Worm (Caenorhabditis elegans) whole organism, young adult: ENCODE data around the gene him-14.
A peak's percentile ranks its signal among the peaks of the same experiment; 100 is the strongest.

Experiments
- B0261.1 ChIP-seq: sonication (generic microtip); optimal IDR thresholded peaks from 2 replicates; lab custom pipeline; 2016; ENCODE audit warnings: mild to moderate bottlenecking, missing genetic modification characterization, moderate library complexity, missing compliant biosample characterization
- D2030.7 ChIP-seq: fragments of 200-800 bp; sonication (Bioruptor generic); IDR thresholded peaks from 2 replicates; pipeline ENCODE4 v1.3.6; 2022; ENCODE audit warnings: missing genetic modification reagents, missing genetic modification characterization, missing compliant biosample characterization
- F33H1.4 ChIP-seq: fragments of 200-800 bp; sonication (Bioruptor generic); IDR thresholded peaks from 2 replicates; pipeline ENCODE4 v1.3.6; 2022; ENCODE audit warnings: missing genetic modification reagents, missing genetic modification characterization, missing compliant biosample characterization
- F37B4.10 ChIP-seq: fragments of 200-800 bp; sonication (Bioruptor generic); IDR thresholded peaks from 2 replicates; pipeline ENCODE4 v1.3.6; 2022; ENCODE audit warnings: missing genetic modification characterization, missing compliant biosample characterization
- F49E8.2 ChIP-seq: sonication (generic microtip); optimal IDR thresholded peaks from 3 replicates; lab custom pipeline; 2017; ENCODE audit warnings: missing genetic modification characterization, mild to moderate bottlenecking, missing compliant biosample characterization, antibody characterized with exemption, moderate library complexity; ENCODE audit not compliant: insufficient read depth
- Y53G8AR.9 ChIP-seq: fragments of 200-800 bp; sonication (Bioruptor generic); conservative IDR thresholded peaks from 2 replicates; pipeline ENCODE4 v1.3.6; 2022; ENCODE audit warnings: missing genetic modification reagents, missing genetic modification characterization, missing compliant biosample characterization
- Y56A3A.18 ChIP-seq: fragments of 200-800 bp; sonication (Bioruptor generic); IDR thresholded peaks from 2 replicates; pipeline ENCODE4 v1.3.6; 2022; ENCODE audit warnings: missing genetic modification reagents, missing genetic modification characterization, missing compliant biosample characterization
- bed-1 ChIP-seq: fragments of 200-800 bp; sonication (Bioruptor generic); IDR thresholded peaks from 2 replicates; pipeline ENCODE4 v1.3.6; 2022; ENCODE audit warnings: missing genetic modification reagents, missing genetic modification characterization, missing compliant biosample characterization
- bed-2 ChIP-seq: fragments of 200-800 bp; sonication (Bioruptor generic); IDR thresholded peaks from 2 replicates; pipeline ENCODE4 v1.3.6; 2022; ENCODE audit warnings: missing genetic modification reagents, missing genetic modification characterization, missing compliant biosample characterization
- ceh-91 ChIP-seq: fragments of 200-800 bp; sonication (Bioruptor generic); IDR thresholded peaks from 2 replicates; pipeline ENCODE4 v1.3.6; 2022; ENCODE audit warnings: missing genetic modification reagents, missing genetic modification characterization, missing compliant biosample characterization
- dpl-1 ChIP-seq: fragments of 150-350 bp; optimal IDR thresholded peaks from 2 replicates; lab custom pipeline; 2014; ENCODE audit warnings: missing biosample characterization, missing genetic modification reagents, missing genetic modification characterization
- efl-1 ChIP-seq: fragments of 150-350 bp; optimal IDR thresholded peaks from 2 replicates; lab custom pipeline; 2014; ENCODE audit warnings: missing biosample characterization, missing genetic modification reagents, missing genetic modification characterization
- egl-44 ChIP-seq: fragments of 200-800 bp; sonication (Bioruptor generic); IDR thresholded peaks from 2 replicates; pipeline ENCODE4 v1.3.6; 2022; ENCODE audit warnings: missing genetic modification reagents, missing genetic modification characterization, missing compliant biosample characterization
- him-1 ChIP-seq: sonication (generic microtip); optimal IDR thresholded peaks from 2 replicates; lab custom pipeline; 2016; ENCODE audit warnings: missing genotype, missing genetic modification reagents, missing genetic modification characterization, missing compliant biosample characterization
- hlh-12 ChIP-seq: sonication (generic microtip); optimal IDR thresholded peaks from 2 replicates; lab custom pipeline; 2016; ENCODE audit warnings: missing genetic modification characterization, missing compliant biosample characterization
- hmg-1.2 ChIP-seq: fragments of 200-800 bp; sonication (Bioruptor generic); IDR thresholded peaks from 2 replicates; pipeline ENCODE4 v1.3.6; 2022; ENCODE audit warnings: missing genetic modification reagents, missing genetic modification characterization, missing compliant biosample characterization
- let-607 ChIP-seq, 2 experiments: fragments of 200-800 bp in 1 of 2; sonication (Bioruptor generic) in 1 of 2; sonication (generic microtip) in 1 of 2; optimal IDR thresholded peaks; 2 replicates each; lab custom pipeline; 2016 to 2018; ENCODE audit warnings: mild to moderate bottlenecking in 2 of 2, missing compliant biosample characterization in 2 of 2, missing genetic modification characterization in 2 of 2, moderate library complexity in 2 of 2, missing genotype in 1 of 2
- lin-40 ChIP-seq: sonication (generic microtip); optimal IDR thresholded peaks from 2 replicates; lab custom pipeline; 2016; ENCODE audit warnings: missing genetic modification characterization, mild to moderate bottlenecking, missing compliant biosample characterization, missing genotype, missing genetic modification reagents
- lsl-1 ChIP-seq: fragments of 200-800 bp; sonication (Bioruptor generic); optimal IDR thresholded peaks from 2 replicates; lab custom pipeline; 2018; ENCODE audit warnings: mild to moderate bottlenecking, missing genetic modification characterization, moderate library complexity, missing compliant biosample characterization
- madf-10 ChIP-seq: sonication (generic microtip); optimal IDR thresholded peaks from 2 replicates; lab custom pipeline; 2016; ENCODE audit warnings: mild to moderate bottlenecking, missing genetic modification characterization, missing compliant biosample characterization
- madf-3 ChIP-seq: fragments of 200-800 bp; sonication (Bioruptor generic); IDR thresholded peaks from 2 replicates; pipeline ENCODE4 v1.3.6; 2022; ENCODE audit warnings: missing genetic modification reagents, missing genetic modification characterization, missing compliant biosample characterization
- madf-6 ChIP-seq: fragments of 200-800 bp; sonication (Bioruptor generic); IDR thresholded peaks from 2 replicates; pipeline ENCODE4 v1.3.6; 2022; ENCODE audit warnings: missing genetic modification reagents, missing genetic modification characterization, missing compliant biosample characterization
- madf-8 ChIP-seq: fragments of 200-800 bp; sonication (Bioruptor generic); conservative IDR thresholded peaks from 2 replicates; pipeline ENCODE4 v1.3.6; 2022; ENCODE audit warnings: missing genetic modification reagents, missing genetic modification characterization, missing compliant biosample characterization
- mxl-1 ChIP-seq: sonication (generic microtip); optimal IDR thresholded peaks from 2 replicates; lab custom pipeline; 2016; ENCODE audit warnings: missing genetic modification characterization, missing compliant biosample characterization
- nfyb-1 ChIP-seq: fragments of 200-800 bp; sonication (Bioruptor generic); IDR thresholded peaks from 2 replicates; pipeline ENCODE4 v1.3.6; 2022; ENCODE audit warnings: missing genetic modification reagents, missing genetic modification characterization, missing compliant biosample characterization
- pbrm-1 ChIP-seq: fragments of 200-800 bp; sonication (Bioruptor generic); IDR thresholded peaks from 2 replicates; pipeline ENCODE4 v1.3.6; 2022; ENCODE audit warnings: missing genetic modification reagents, missing genetic modification characterization, missing compliant biosample characterization
- rcor-1 ChIP-seq: fragments of 200-800 bp; sonication (Bioruptor generic); IDR thresholded peaks from 2 replicates; pipeline ENCODE4 v1.3.6; 2022; ENCODE audit warnings: missing genetic modification reagents, missing genetic modification characterization, missing compliant biosample characterization
- rec-8 ChIP-seq, 2 experiments: sonication (generic microtip); optimal IDR thresholded peaks; 2 replicates each; lab custom pipeline; 2016; ENCODE audit warnings: mild to moderate bottlenecking in 2 of 2, missing genetic modification characterization in 2 of 2, missing genetic modification reagents in 2 of 2, missing genotype in 2 of 2, missing biosample characterization in 1 of 2, missing compliant biosample characterization in 1 of 2, moderate library complexity in 1 of 2
- snpc-1.3 ChIP-seq: sonication (generic microtip); optimal IDR thresholded peaks from 2 replicates; lab custom pipeline; 2017; ENCODE audit warnings: missing genetic modification characterization, mild to moderate bottlenecking, missing compliant biosample characterization, antibody characterized with exemption, moderate library complexity, missing genotype, missing genetic modification reagents; ENCODE audit not compliant: insufficient read depth
- snpc-3.4 ChIP-seq: sonication (generic microtip); optimal IDR thresholded peaks from 2 replicates; lab custom pipeline; 2017; ENCODE audit warnings: missing genetic modification characterization, mild to moderate bottlenecking, missing compliant biosample characterization, antibody characterized with exemption, moderate library complexity, missing genotype, missing genetic modification reagents
- snpc-4 ChIP-seq, 5 experiments: fragments of 150-350 bp in 1 of 5; sonication (generic microtip) in 4 of 5; optimal IDR thresholded peaks; 2 replicates each; lab custom pipeline; 2014 to 2018; ENCODE audit warnings: missing genetic modification characterization in 5 of 5, missing biosample characterization in 3 of 5, antibody characterized with exemption in 2 of 5, mild to moderate bottlenecking in 2 of 5, missing compliant biosample characterization in 2 of 5, missing genotype in 2 of 5, moderate library complexity in 2 of 5, missing genetic modification reagents in 1 of 5
- unc-62 ChIP-seq: fragments of 150-350 bp; optimal IDR thresholded peaks from 2 replicates; lab custom pipeline; 2014; ENCODE audit warnings: missing biosample characterization, missing genetic modification reagents, missing genetic modification characterization
- xnd-1 ChIP-seq: sonication (generic microtip); optimal IDR thresholded peaks from 2 replicates; lab custom pipeline; 2016; ENCODE audit warnings: missing genotype, missing genetic modification reagents, missing genetic modification characterization, missing compliant biosample characterization
- ztf-18 ChIP-seq: sonication (generic microtip); optimal IDR thresholded peaks from 2 replicates; lab custom pipeline; 2016; ENCODE audit warnings: missing genotype, mild to moderate bottlenecking, missing genetic modification characterization, missing compliant biosample characterization
- ztf-22 ChIP-seq: fragments of 200-800 bp; sonication (Bioruptor generic); optimal IDR thresholded peaks from 2 replicates; lab custom pipeline; 2018; ENCODE audit warnings: mild to moderate bottlenecking, missing genetic modification characterization, moderate library complexity, missing compliant biosample characterization

The him-14 gene

DNA sequence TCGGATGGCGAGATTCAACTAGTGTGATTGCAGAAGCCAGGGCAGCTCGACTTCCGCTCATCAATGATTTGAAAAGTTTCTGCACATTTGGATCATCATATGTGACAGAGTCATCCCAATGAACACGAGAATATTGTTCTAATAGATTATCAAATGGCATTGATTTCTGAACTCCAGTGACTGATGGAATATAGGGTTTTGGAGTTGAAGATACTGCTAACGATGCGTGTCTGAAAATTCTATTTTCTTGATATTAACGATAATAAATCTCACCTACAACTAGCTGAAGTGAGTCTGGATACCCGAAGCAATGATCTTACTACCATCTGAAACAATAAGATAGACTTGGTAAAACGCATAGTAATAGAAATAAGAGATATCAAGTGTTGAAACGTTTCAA, 31.1 kb upstream of the him-14 start, which contains the start of gene mmaa-1 (continued):
- TF ChIP-seq mxl-1: no peak
- no peak for TF ChIP-seq ztf-18
- no peak for TF ChIP-seq hlh-12 (tag; lab: Kevin White, UChicago)
- no peak for TF ChIP-seq B0261.1
- peak; percentile 3 for TF ChIP-seq madf-10 (tag; lab: Kevin White, UChicago)
- no peak for TF ChIP-seq snpc-4 (GFP tag; optimal IDR thresholded peaks at IDR 0.05; lab: Kevin White, UChicago)
- TF ChIP-seq snpc-4 (tag; optimal IDR thresholded peaks at IDR 0.05; lab: Kevin White, UChicago): no peak

ce11 chrII:7099231-7099630, 29.5 kb upstream of the him-14 start:
- 0 out of 2 replicates have a peak, but pooled peaks have one; percentile 7 for TF ChIP-seq hmg-1.2 (GFP tag; lab: Robert Waterston, UW)
- no peak for TF ChIP-seq rcor-1 (GFP tag; lab: Robert Waterston, UW)
- TF ChIP-seq him-1 (tag; lab: Kevin White, UChicago): peak; percentile 53
- TF ChIP-seq rec-8 (tag; optimal IDR thresholded peaks at IDR 0.05; lab: Kevin White, UChicago): no peak
- TF ChIP-seq Y53G8AR.9 (GFP tag; lab: Robert Waterston, UW): 0 out of 2 replicates have a peak, but pooled peaks have one; percentile 50
- peak; percentile 64; the same call in 1 of the 2 replicates for TF ChIP-seq madf-3 (GFP tag; lab: Robert Waterston, UW)
- no peak for TF ChIP-seq egl-44
- no peak for TF ChIP-seq D2030.7 (GFP tag; lab: Robert Waterston, UW)
- no peak for TF ChIP-seq snpc-1.3 (tag; lab: Kevin White, UChicago)
- TF ChIP-seq bed-1 (GFP tag; lab: Robert Waterston, UW): no peak
- no peak for TF ChIP-seq dpl-1 (GFP tag; lab: Kevin White, UChicago)
- no peak for TF ChIP-seq snpc-4 (GFP tag; optimal IDR thresholded peaks at IDR 0.05; lab: Kevin White, UChicago)
- TF ChIP-seq snpc-4 (tag; optimal IDR thresholded peaks at IDR 0.05; lab: Kevin White, UChicago): no peak
- no peak for TF ChIP-seq efl-1 (GFP tag; lab: Kevin White, UChicago)
- no peak for TF ChIP-seq nfyb-1 (GFP tag; lab: Robert Waterston, UW)
- TF ChIP-seq F37B4.10 (GFP tag; lab: Robert Waterston, UW): no peak
- no peak for TF ChIP-seq unc-62 (GFP tag; lab: Kevin White, UChicago)
- no peak for TF ChIP-seq F49E8.2
- TF ChIP-seq ztf-22 (GFP tag; lab: Kevin White, UChicago): no peak
- TF ChIP-seq let-607 (tag; optimal IDR thresholded peaks at IDR 0.05; lab: Kevin White, UChicago): no peak

DNA sequence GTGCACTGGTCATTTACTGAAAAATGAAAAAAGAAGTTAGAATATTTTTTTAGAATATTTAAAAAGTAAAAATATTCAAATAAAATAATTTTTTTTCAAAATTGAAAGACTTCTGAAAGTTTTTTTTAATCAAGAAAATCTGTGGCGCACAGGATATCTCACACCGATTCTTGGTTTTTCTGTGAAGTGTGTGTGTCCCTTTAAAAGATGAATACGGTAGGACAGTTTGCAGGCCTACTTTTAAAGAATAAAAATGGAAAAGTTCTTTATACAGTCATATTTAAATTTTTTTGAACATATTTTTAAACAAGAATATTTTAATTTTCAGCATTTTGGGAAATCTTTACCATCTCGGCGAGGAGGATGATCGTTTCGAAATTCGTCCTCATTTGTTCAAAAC, 28.8 kb upstream of the him-14 start, which contains the start of gene mct-5:
Gene mct-5, minus strand, starts transcription at position 16 of the 400 bp plus-strand sequence.
- no peak for TF ChIP-seq bed-2
- TF ChIP-seq him-1 (tag; lab: Kevin White, UChicago): peak; percentile 21
- TF ChIP-seq F33H1.4 (GFP tag; lab: Robert Waterston, UW): peak; percentile 58
- no peak for TF ChIP-seq pbrm-1
- TF ChIP-seq ceh-91 (GFP tag; lab: Robert Waterston, UW): 0 out of 2 replicates have a peak, but pooled peaks have one; percentile 8
- TF ChIP-seq madf-6: peak; percentile 99
- TF ChIP-seq ztf-22 (GFP tag; lab: Kevin White, UChicago): no peak
- TF ChIP-seq madf-8 (GFP tag; lab: Robert Waterston, UW): peak; percentile 98
- no peak for TF ChIP-seq Y56A3A.18 (GFP tag; lab: Robert Waterston, UW)
- no peak for TF ChIP-seq lin-40 (tag; lab: Kevin White, UChicago)
- TF ChIP-seq efl-1 (GFP tag; lab: Kevin White, UChicago): peak; percentile 30
- peak; percentile 89 for TF ChIP-seq lsl-1
- peak; percentile 11 for TF ChIP-seq snpc-3.4 (tag; lab: Kevin White, UChicago)
- 0 out of 2 replicates have a peak, but pooled peaks have one; percentile 10 for TF ChIP-seq D2030.7 (GFP tag; lab: Robert Waterston, UW)
- TF ChIP-seq xnd-1 (tag; lab: Kevin White, UChicago): peak; percentile 88
